Worm (Caenorhabditis elegans) whole organism, L1 larva: ENCODE measurements around the gene comt-5.

ENCODE experiments used
- ceh-82 ChIP-seq, 3 experiments: fragments of 150-350 bp in 1 of 3; sonication (generic microtip) in 2 of 3; optimal IDR thresholded peaks; 2 replicates each; lab custom pipeline; 2014 to 2017; ENCODE audit warnings: missing biosample characterization in 3 of 3, missing genetic modification characterization in 3 of 3
- dpl-1 ChIP-seq, 3 experiments: fragments of 150-350 bp in 2 of 3; sonication (generic microtip) in 1 of 3; optimal IDR thresholded peaks; 2 replicates each; lab custom pipeline; 2014 to 2017; ENCODE audit warnings: missing biosample characterization in 3 of 3, missing genetic modification characterization in 3 of 3, missing genetic modification reagents in 3 of 3
- egl-13 ChIP-seq: sonication (generic microtip); optimal IDR thresholded peaks from 2 replicates; lab custom pipeline; 2016; ENCODE audit warnings: missing genotype, missing genetic modification reagents, missing genetic modification characterization, missing compliant biosample characterization
- egl-27 ChIP-seq, 2 experiments: fragments of 150-350 bp in 1 of 2; sonication (generic microtip); optimal IDR thresholded peaks; 3 replicates each; lab custom pipeline; 2017 to 2018; ENCODE audit warnings: missing biosample characterization in 2 of 2, missing genetic modification characterization in 2 of 2, missing genetic modification reagents in 2 of 2
- elt-3 ChIP-seq, 6 experiments: fragments of 150-350 bp in 1 of 6; sonication (generic microtip); optimal IDR thresholded peaks; 2 replicates each; lab custom pipeline; 2017 to 2018; ENCODE audit warnings: missing biosample characterization in 6 of 6, missing genetic modification characterization in 6 of 6, inconsistent platforms in 1 of 6
- ets-5 ChIP-seq: fragments of 200-800 bp; sonication (Bioruptor generic); IDR thresholded peaks from 2 replicates; pipeline ENCODE4 v1.3.6; 2022; ENCODE audit warnings: missing genetic modification characterization, missing compliant biosample characterization
- fos-1 ChIP-seq: fragments of 150-350 bp; optimal IDR thresholded peaks from 2 replicates; lab custom pipeline; 2014; ENCODE audit warnings: missing biosample characterization, missing genetic modification characterization
- hlh-4 ChIP-seq: sonication (generic microtip); optimal IDR thresholded peaks from 2 replicates; lab custom pipeline; 2016; ENCODE audit warnings: mild to moderate bottlenecking, missing genetic modification characterization, missing compliant biosample characterization
- jun-1 ChIP-seq: fragments of 150-350 bp; optimal IDR thresholded peaks from 2 replicates; lab custom pipeline; 2014; ENCODE audit warnings: missing biosample characterization, missing genetic modification reagents, missing genetic modification characterization
- nhr-11 ChIP-seq: fragments of 150-350 bp; optimal IDR thresholded peaks from 2 replicates; lab custom pipeline; 2014; ENCODE audit warnings: missing biosample characterization, missing genetic modification characterization
- nhr-237 ChIP-seq: fragments of 150-350 bp; optimal IDR thresholded peaks from 2 replicates; lab custom pipeline; 2014; ENCODE audit warnings: missing biosample characterization, missing genetic modification characterization
- sptf-1 ChIP-seq: fragments of 150-350 bp; optimal IDR thresholded peaks from 2 replicates; lab custom pipeline; 2014; ENCODE audit warnings: missing biosample characterization, missing genetic modification characterization
- unc-86 ChIP-seq: sonication (generic microtip); optimal IDR thresholded peaks from 2 replicates; lab custom pipeline; 2016; ENCODE audit warnings: missing genetic modification characterization, missing compliant biosample characterization
- ztf-11 ChIP-seq, 2 experiments: sonication (generic microtip); optimal IDR thresholded peaks; 2 replicates each; lab custom pipeline; 2016 to 2017; ENCODE audit warnings: missing genetic modification characterization in 2 of 2, missing biosample characterization in 1 of 2, missing compliant biosample characterization in 1 of 2

- TF ChIP-seq fos-1 (tag; lab: Kevin White, UChicago): no peak
- TF ChIP-seq ets-5 (GFP tag; lab: Robert Waterston, UW): no peak
- no peak for TF ChIP-seq elt-3 (tag; optimal IDR thresholded peaks at IDR 0.05; lab: Kevin White, UChicago)
- TF ChIP-seq unc-86 (tag; lab: Kevin White, UChicago): no peak
- no peak for TF ChIP-seq nhr-237 (tag; lab: Kevin White, UChicago)
- no peak for TF ChIP-seq nhr-11
- no peak for TF ChIP-seq sptf-1 (tag; lab: Kevin White, UChicago)
- TF ChIP-seq dpl-1 (GFP tag; optimal IDR thresholded peaks at IDR 0.05; lab: Kevin White, UChicago): no peak
- no peak for TF ChIP-seq egl-27 (tag; optimal IDR thresholded peaks at IDR 0.05; lab: Kevin White, UChicago)
- TF ChIP-seq jun-1 (tag; lab: Kevin White, UChicago): no peak
- TF ChIP-seq hlh-4: no peak
- no peak for TF ChIP-seq egl-13 (tag; lab: Kevin White, UChicago)
- TF ChIP-seq ceh-82 (tag; optimal IDR thresholded peaks at IDR 0.05; lab: Kevin White, UChicago): no peak
- TF ChIP-seq ztf-11 (tag; optimal IDR thresholded peaks at IDR 0.05; lab: Kevin White, UChicago): no peak
Measured at ce11 chrV:2031454-2031853, 22.0 kb downstream of the comt-5 start, which contains the start of gene hil-6.
